Worm (Caenorhabditis elegans) whole organism, L3 larva: ENCODE data around the gene frpr-1.

Source experiments
- mml-1 ChIP-seq: fragments of 150-350 bp; sonication (generic microtip); optimal IDR thresholded peaks from 3 replicates; lab custom pipeline; 2014; ENCODE audit warnings: missing biosample characterization, missing genetic modification characterization
- nhr-12 ChIP-seq: fragments of 150-350 bp; optimal IDR thresholded peaks from 2 replicates; lab custom pipeline; 2014; ENCODE audit warnings: missing biosample characterization, missing genetic modification characterization
- nhr-76 ChIP-seq: fragments of 150-350 bp; sonication (generic microtip); optimal IDR thresholded peaks from 5 replicates; lab custom pipeline; 2014; ENCODE audit warnings: missing biosample characterization, missing genetic modification characterization

ce11 chrX:8077748-8078147, 51.7 kb downstream of the frpr-1 start, which contains the start of gene C46F2.1:
- no peak for TF ChIP-seq mml-1 (tag; lab: Kevin White, UChicago)
- TF ChIP-seq nhr-12 (tag; lab: Kevin White, UChicago) = no peak
- no peak for TF ChIP-seq nhr-76 (tag; lab: Kevin White, UChicago)
